Worm (Caenorhabditis elegans) whole organism, L1 larva: ENCODE data around the gene Y45F3A.8.

Source experiments
- ceh-82 ChIP-seq, 3 experiments: fragments of 150-350 bp in 1 of 3; sonication (generic microtip) in 2 of 3; optimal IDR thresholded peaks; 2 replicates each; lab custom pipeline; 2014 to 2017; ENCODE audit warnings: missing biosample characterization in 3 of 3, missing genetic modification characterization in 3 of 3
- egl-13 ChIP-seq: sonication (generic microtip); optimal IDR thresholded peaks from 2 replicates; lab custom pipeline; 2016; ENCODE audit warnings: missing genotype, missing genetic modification reagents, missing genetic modification characterization, missing compliant biosample characterization
- hpl-2 ChIP-seq: fragments of 150-350 bp; optimal IDR thresholded peaks from 2 replicates; lab custom pipeline; 2014; ENCODE audit warnings: missing biosample characterization, missing genetic modification reagents, missing genetic modification characterization
- lir-3 ChIP-seq: sonication (generic microtip); optimal IDR thresholded peaks from 2 replicates; lab custom pipeline; 2016; ENCODE audit warnings: mild to moderate bottlenecking, missing genetic modification characterization, moderate library complexity, missing compliant biosample characterization; ENCODE audit not compliant: poor library complexity
- nhr-11 ChIP-seq: fragments of 150-350 bp; optimal IDR thresholded peaks from 2 replicates; lab custom pipeline; 2014; ENCODE audit warnings: missing biosample characterization, missing genetic modification characterization
- nhr-76 ChIP-seq: sonication (generic microtip); optimal IDR thresholded peaks from 2 replicates; lab custom pipeline; 2017; ENCODE audit warnings: missing biosample characterization, missing genetic modification characterization
- tbx-2 ChIP-seq: sonication (generic microtip); optimal IDR thresholded peaks from 2 replicates; lab custom pipeline; 2016; ENCODE audit warnings: missing genetic modification characterization, missing compliant biosample characterization
- xbp-1 ChIP-seq: sonication (generic microtip); optimal IDR thresholded peaks from 2 replicates; lab custom pipeline; 2016; ENCODE audit warnings: missing genetic modification characterization, missing compliant biosample characterization

ce11 chrIII:10569246-10569645 is 23.4 kb downstream of the Y45F3A.8 start:
- TF ChIP-seq lir-3 (tag; lab: Kevin White, UChicago), result no peak
- TF ChIP-seq nhr-11 (tag; lab: Kevin White, UChicago), result no peak
- no peak for TF ChIP-seq ceh-82 (tag; optimal IDR thresholded peaks at IDR 0.05; lab: Kevin White, UChicago)
- TF ChIP-seq hpl-2 (GFP tag; lab: Kevin White, UChicago), result no peak
- no peak for TF ChIP-seq nhr-76
- no peak for TF ChIP-seq tbx-2 (tag; lab: Kevin White, UChicago)
- no peak for TF ChIP-seq egl-13 (tag; lab: Kevin White, UChicago)
- no peak for TF ChIP-seq xbp-1 (tag; lab: Kevin White, UChicago)
